Worm (Caenorhabditis elegans) whole organism, L4 larva: ENCODE measurements around the gene ceh-74.
A peak's percentile ranks its signal among the peaks of the same experiment; 100 is the strongest.

Experiments
- D1046.2 ChIP-seq: fragments of 200-800 bp; sonication (Bioruptor generic); IDR thresholded peaks from 2 replicates; pipeline ENCODE4 v1.3.6; 2022; ENCODE audit warnings: missing genetic modification characterization, missing compliant biosample characterization
- T26A8.4 ChIP-seq: fragments of 200-800 bp; sonication (Bioruptor generic); IDR thresholded peaks from 2 replicates; pipeline ENCODE4 v1.3.6; 2022; ENCODE audit warnings: missing genetic modification characterization, missing compliant biosample characterization
- Y75B8A.6 ChIP-seq: fragments of 200-800 bp; sonication (Bioruptor generic); IDR thresholded peaks from 2 replicates; pipeline ENCODE4 v1.3.6; 2022; ENCODE audit warnings: missing genetic modification reagents, missing genetic modification characterization, missing compliant biosample characterization
- aly-2 ChIP-seq: sonication (generic microtip); optimal IDR thresholded peaks from 2 replicates; lab custom pipeline; 2018; ENCODE audit warnings: missing biosample characterization, missing genetic modification characterization
- ama-1 ChIP-seq: fragments of 150-350 bp; optimal IDR thresholded peaks from 2 replicates; lab custom pipeline; 2014; ENCODE audit warnings: inconsistent platforms, mixed read lengths
- ceh-20 ChIP-seq: fragments of 200-800 bp; sonication (Bioruptor generic); IDR thresholded peaks from 2 replicates; pipeline ENCODE4 v1.3.6; 2022; ENCODE audit warnings: missing genetic modification reagents, missing genetic modification characterization, missing compliant biosample characterization
- ceh-32 ChIP-seq: sonication (generic microtip); optimal IDR thresholded peaks from 2 replicates; lab custom pipeline; 2016; ENCODE audit warnings: mild to moderate bottlenecking, missing genetic modification characterization, missing compliant biosample characterization; ENCODE audit not compliant: poor library complexity
- ceh-44 ChIP-seq: fragments of 200-800 bp; sonication (Bioruptor generic); IDR thresholded peaks from 2 replicates; pipeline ENCODE4 v1.3.6; 2022; ENCODE audit warnings: missing genetic modification reagents, missing genetic modification characterization, missing compliant biosample characterization
- ceh-62 ChIP-seq: sonication (generic microtip); optimal IDR thresholded peaks from 2 replicates; lab custom pipeline; 2017; ENCODE audit warnings: missing biosample characterization, missing genetic modification characterization
- ces-1 ChIP-seq: fragments of 150-350 bp; sonication (generic microtip); optimal IDR thresholded peaks from 4 replicates; lab custom pipeline; 2014; ENCODE audit warnings: missing biosample characterization, missing genetic modification reagents, missing genetic modification characterization
- daf-16 ChIP-seq, 3 experiments: sonication (generic microtip); optimal IDR thresholded peaks; 2 replicates each; lab custom pipeline; 2016 to 2017; ENCODE audit warnings: missing genetic modification characterization in 3 of 3, missing genetic modification reagents in 3 of 3, mild to moderate bottlenecking in 2 of 3, missing compliant biosample characterization in 2 of 3, missing biosample characterization in 1 of 3, moderate library complexity in 1 of 3
- daf-19 ChIP-seq: fragments of 200-800 bp; sonication (Bioruptor generic); conservative IDR thresholded peaks from 2 replicates; pipeline ENCODE4 v1.3.6; 2022; ENCODE audit warnings: missing genetic modification characterization, missing compliant biosample characterization
- dmd-6 ChIP-seq: fragments of 200-800 bp; sonication (Bioruptor generic); IDR thresholded peaks from 2 replicates; pipeline ENCODE4 v1.3.6; 2022; ENCODE audit warnings: missing genetic modification reagents, missing genetic modification characterization, missing compliant biosample characterization
- dmd-9 ChIP-seq: fragments of 200-800 bp; sonication (Bioruptor generic); IDR thresholded peaks from 2 replicates; pipeline ENCODE4 v1.3.6; 2022; ENCODE audit warnings: missing genetic modification reagents, missing genetic modification characterization, missing compliant biosample characterization
- dpl-1 ChIP-seq: fragments of 150-350 bp; optimal IDR thresholded peaks from 2 replicates; lab custom pipeline; 2014; ENCODE audit warnings: missing biosample characterization, missing genetic modification reagents, missing genetic modification characterization
- duxl-1 ChIP-seq: sonication (generic microtip); optimal IDR thresholded peaks from 2 replicates; lab custom pipeline; 2016; ENCODE audit warnings: mild to moderate bottlenecking, missing genetic modification characterization, moderate library complexity, missing compliant biosample characterization; ENCODE audit not compliant: poor library complexity
- dve-1 ChIP-seq: sonication (generic microtip); optimal IDR thresholded peaks from 2 replicates; lab custom pipeline; 2017; ENCODE audit warnings: antibody characterized with exemption, mild to moderate bottlenecking, missing genetic modification characterization, missing compliant biosample characterization; ENCODE audit not compliant: insufficient read depth
- fkh-10 ChIP-seq: fragments of 150-350 bp; optimal IDR thresholded peaks from 2 replicates; lab custom pipeline; 2014; ENCODE audit warnings: missing biosample characterization, missing genetic modification reagents, missing genetic modification characterization
- gei-8 ChIP-seq: fragments of 200-800 bp; sonication (Bioruptor generic); optimal IDR thresholded peaks from 2 replicates; lab custom pipeline; 2018; ENCODE audit warnings: mild to moderate bottlenecking, missing genetic modification characterization, missing compliant biosample characterization
- hif-1 ChIP-seq, 2 experiments: sonication (generic microtip); optimal IDR thresholded peaks; 2 replicates each; lab custom pipeline; 2016 to 2017; ENCODE audit warnings: missing compliant biosample characterization in 2 of 2, missing genetic modification characterization in 2 of 2, missing genetic modification reagents in 2 of 2, missing genotype in 2 of 2, mild to moderate bottlenecking in 1 of 2
- hlh-30 ChIP-seq: sonication (generic microtip); optimal IDR thresholded peaks from 2 replicates; lab custom pipeline; 2017; ENCODE audit warnings: antibody characterized with exemption, mild to moderate bottlenecking, missing genetic modification characterization, missing compliant biosample characterization; ENCODE audit not compliant: insufficient read depth
- jun-1 ChIP-seq: fragments of 150-350 bp; optimal IDR thresholded peaks from 2 replicates; lab custom pipeline; 2014; ENCODE audit warnings: missing biosample characterization, missing genetic modification reagents, missing genetic modification characterization
- lin-1 ChIP-seq: fragments of 200-800 bp; sonication (Bioruptor generic); IDR thresholded peaks from 2 replicates; pipeline ENCODE4 v1.3.6; 2022; ENCODE audit warnings: missing genetic modification reagents, missing genetic modification characterization, missing compliant biosample characterization
- lin-13 ChIP-seq: fragments of 150-350 bp; optimal IDR thresholded peaks from 2 replicates; lab custom pipeline; 2014; ENCODE audit warnings: missing biosample characterization, missing genetic modification reagents, missing genetic modification characterization
- lin-39 ChIP-seq: fragments of 150-350 bp; optimal IDR thresholded peaks from 2 replicates; lab custom pipeline; 2014; ENCODE audit warnings: missing biosample characterization, missing genetic modification reagents, missing genetic modification characterization
- lsy-2 ChIP-seq, 2 experiments: fragments of 150-350 bp in 1 of 2; sonication (generic microtip) in 1 of 2; optimal IDR thresholded peaks; 2 replicates each; lab custom pipeline; 2014 to 2017; ENCODE audit warnings: missing biosample characterization in 2 of 2, missing genetic modification characterization in 2 of 2
- madf-5 ChIP-seq, 2 experiments: fragments of 200-800 bp; sonication (Bioruptor generic); IDR thresholded peaks; 2 replicates each; pipeline ENCODE4 v1.3.6; 2022; ENCODE audit warnings: missing compliant biosample characterization in 2 of 2, missing genetic modification characterization in 2 of 2
- madf-9 ChIP-seq: fragments of 200-800 bp; sonication (Bioruptor generic); conservative IDR thresholded peaks from 2 replicates; pipeline ENCODE4 v1.3.6; 2022; ENCODE audit warnings: missing genetic modification reagents, missing genetic modification characterization, missing compliant biosample characterization
- mep-1 ChIP-seq: fragments of 150-350 bp; sonication (generic microtip); optimal IDR thresholded peaks from 3 replicates; lab custom pipeline; 2014; ENCODE audit warnings: missing biosample characterization, missing genetic modification characterization
- mxl-3 ChIP-seq: fragments of 200-800 bp; sonication (Bioruptor generic); optimal IDR thresholded peaks from 2 replicates; lab custom pipeline; 2018; ENCODE audit warnings: mild to moderate bottlenecking, missing genetic modification characterization, missing compliant biosample characterization
- nhr-111 ChIP-seq: fragments of 200-800 bp; sonication (Bioruptor generic); optimal IDR thresholded peaks from 2 replicates; lab custom pipeline; 2018; ENCODE audit warnings: mild to moderate bottlenecking, missing genetic modification characterization, missing compliant biosample characterization
- nhr-25 ChIP-seq: sonication (generic microtip); optimal IDR thresholded peaks from 2 replicates; lab custom pipeline; 2017; ENCODE audit warnings: missing genetic modification characterization, mild to moderate bottlenecking, missing compliant biosample characterization, antibody characterized with exemption, moderate library complexity, borderline replicate concordance; ENCODE audit not compliant: insufficient read depth
- nhr-28 ChIP-seq: fragments of 150-350 bp; optimal IDR thresholded peaks from 2 replicates; lab custom pipeline; 2014; ENCODE audit warnings: missing biosample characterization, missing genetic modification characterization
- nhr-48 ChIP-seq: sonication (generic microtip); optimal IDR thresholded peaks from 2 replicates; lab custom pipeline; 2016; ENCODE audit warnings: mild to moderate bottlenecking, missing genetic modification characterization, missing compliant biosample characterization
- nhr-76 ChIP-seq: fragments of 150-350 bp; optimal IDR thresholded peaks from 2 replicates; lab custom pipeline; 2014; ENCODE audit warnings: missing biosample characterization, missing genetic modification characterization
- pha-4 ChIP-seq, 2 experiments: fragments of 150-350 bp in 1 of 2; fragments of 200-800 bp in 1 of 2; sonication (Bioruptor generic) in 1 of 2; IDR thresholded peaks in 1 of 2; optimal IDR thresholded peaks in 1 of 2; 2 replicates each; pipeline versions ENCODE4 v1.3.6 to Lab custom; 2014 to 2022; ENCODE audit warnings: missing genetic modification characterization in 2 of 2, missing genetic modification reagents in 2 of 2, missing biosample characterization in 1 of 2, missing compliant biosample characterization in 1 of 2
- pqm-1 ChIP-seq: sonication (generic microtip); optimal IDR thresholded peaks from 2 replicates; lab custom pipeline; 2017; ENCODE audit warnings: missing biosample characterization, missing genetic modification characterization
- rbr-2 ChIP-seq: sonication (generic microtip); optimal IDR thresholded peaks from 2 replicates; lab custom pipeline; 2016; ENCODE audit warnings: missing genotype, missing genetic modification characterization, missing compliant biosample characterization
- saeg-2 ChIP-seq: fragments of 200-800 bp; sonication (Bioruptor generic); IDR thresholded peaks from 2 replicates; pipeline ENCODE4 v1.3.6; 2022; ENCODE audit warnings: missing genetic modification reagents, missing genetic modification characterization, missing compliant biosample characterization
- sdz-12 ChIP-seq: fragments of 200-800 bp; sonication (Bioruptor generic); optimal IDR thresholded peaks from 2 replicates; lab custom pipeline; 2018; ENCODE audit warnings: mild to moderate bottlenecking, missing genetic modification characterization, missing compliant biosample characterization
- skn-1 ChIP-seq: fragments of 150-350 bp; optimal IDR thresholded peaks from 2 replicates; lab custom pipeline; 2014; ENCODE audit warnings: missing biosample characterization, missing genetic modification characterization
- spr-1 ChIP-seq: sonication (generic microtip); optimal IDR thresholded peaks from 2 replicates; lab custom pipeline; 2016; ENCODE audit warnings: mild to moderate bottlenecking, missing genetic modification characterization, missing compliant biosample characterization
- spr-3 ChIP-seq: fragments of 200-800 bp; sonication (Bioruptor generic); optimal IDR thresholded peaks from 2 replicates; lab custom pipeline; 2018; ENCODE audit warnings: mild to moderate bottlenecking, missing genetic modification characterization, missing compliant biosample characterization
- tra-1 ChIP-seq: fragments of 200-800 bp; sonication (Bioruptor generic); IDR thresholded peaks from 2 replicates; pipeline ENCODE4 v1.3.6; 2022; ENCODE audit warnings: missing genetic modification reagents, missing genetic modification characterization, missing compliant biosample characterization
- vab-7 ChIP-seq: fragments of 200-800 bp; sonication (Bioruptor generic); IDR thresholded peaks from 2 replicates; pipeline ENCODE4 v1.3.6; 2022; ENCODE audit warnings: missing genetic modification reagents, missing genetic modification characterization, missing compliant biosample characterization
- zfp-3 ChIP-seq: fragments of 200-800 bp; sonication (Bioruptor generic); conservative IDR thresholded peaks from 2 replicates; pipeline ENCODE4 v1.3.6; 2022; ENCODE audit warnings: missing genetic modification reagents, missing genetic modification characterization, missing compliant biosample characterization

The ceh-74 gene

DNA sequence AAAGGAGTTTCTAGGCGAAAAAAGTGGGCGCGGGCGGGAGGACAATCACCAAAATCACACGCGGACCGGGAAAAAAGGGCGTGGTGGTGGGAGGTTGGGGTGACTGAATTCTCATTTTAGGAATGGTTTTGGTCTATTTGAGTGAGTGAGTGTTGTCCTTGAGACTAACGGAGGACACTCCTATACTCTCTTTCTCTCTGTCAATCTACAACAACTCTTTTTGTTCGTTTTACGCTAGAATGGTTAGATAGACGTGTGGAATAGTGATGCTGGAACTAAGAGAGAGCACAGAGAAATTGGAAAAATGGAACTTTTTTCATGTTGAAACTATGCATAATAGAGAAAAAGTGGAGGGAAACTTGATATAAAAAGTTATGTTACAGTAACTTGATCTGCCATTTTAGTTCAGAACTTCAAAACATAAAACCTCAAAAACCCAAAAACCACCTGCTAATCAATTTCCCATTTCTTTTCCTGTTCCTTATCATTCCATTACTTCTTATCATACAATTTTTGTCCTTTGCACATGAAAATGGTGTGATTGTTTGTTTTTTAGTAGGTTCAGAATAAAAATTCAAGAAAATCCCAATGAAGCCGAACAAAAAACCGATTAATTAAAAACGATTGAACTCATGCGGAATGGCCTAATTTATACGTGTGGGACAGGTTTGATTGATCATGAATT is 43.0 kb upstream of the ceh-74 start (continued):
- no peak for TF ChIP-seq nhr-76 (tag; lab: Kevin White, UChicago)
- TF ChIP-seq ceh-62 (tag; lab: Kevin White, UChicago), result no peak
- TF ChIP-seq spr-3 (GFP tag; lab: Kevin White, UChicago), result no peak
- no peak for TF ChIP-seq daf-16 (GFP tag; optimal IDR thresholded peaks at IDR 0.05; lab: Kevin White, UChicago)
- peak; percentile 58 for TF ChIP-seq daf-16 (tag; optimal IDR thresholded peaks at IDR 0.05; lab: Kevin White, UChicago)
- TF ChIP-seq rbr-2 (tag; lab: Kevin White, UChicago), result no peak
- no peak for TF ChIP-seq dpl-1
- TF ChIP-seq tra-1 (GFP tag; lab: Robert Waterston, UW), result no peak
- TF ChIP-seq daf-19 (GFP tag; lab: Robert Waterston, UW), result no peak
- peak; percentile 91 for TF ChIP-seq pqm-1
- TF ChIP-seq ceh-32, result no peak
- peak; percentile 12 for TF ChIP-seq mxl-3 (GFP tag; lab: Kevin White, UChicago)
- TF ChIP-seq skn-1 (tag; lab: Kevin White, UChicago), result no peak

- TF ChIP-seq nhr-48 (tag; lab: Kevin White, UChicago) (peak; percentile 53), lin-13 (GFP tag; lab: Kevin White, UChicago) (no peak), hif-1 (tag; optimal IDR thresholded peaks at IDR 0.05; lab: Kevin White, UChicago) (no peak), tra-1 (GFP tag; lab: Robert Waterston, UW) (no peak), sdz-12 (no peak), lin-1 (GFP tag; lab: Robert Waterston, UW) (no peak), pqm-1 (peak; percentile 39), lin-39 (no peak), saeg-2 (GFP tag; lab: Robert Waterston, UW) (no peak), ceh-44 (GFP tag; lab: Robert Waterston, UW) (no peak), fkh-10 (GFP tag; lab: Kevin White, UChicago) (no peak), nhr-28 (peak; percentile 83), zfp-3 (no peak), spr-1 (tag; lab: Kevin White, UChicago) (no peak), mep-1 (tag; lab: Kevin White, UChicago) (peak; percentile 78), pha-4 (GFP tag; IDR thresholded peaks at IDR 0.05; lab: Robert Waterston, UW) (no peak), pha-4 (tag; optimal IDR thresholded peaks at IDR 0.05; lab: Kevin White, UChicago) (peak; percentile 67), ceh-32 (no peak), vab-7 (no peak), dmd-9 (GFP tag; lab: Robert Waterston, UW) (no peak), daf-16 (GFP tag; optimal IDR thresholded peaks at IDR 0.05; lab: Kevin White, UChicago) (no peak), daf-16 (tag; optimal IDR thresholded peaks at IDR 0.05; lab: Kevin White, UChicago) (peak; percentile 34), duxl-1 (tag; lab: Kevin White, UChicago) (no peak), ceh-20 (GFP tag; lab: Robert Waterston, UW) (no peak), jun-1 (tag; lab: Kevin White, UChicago) (no peak), dve-1 (tag; lab: Kevin White, UChicago) (peak; percentile 65), ama-1 (lab: Kevin White, UChicago) (no peak), D1046.2 (GFP tag; lab: Robert Waterston, UW) (no peak), madf-9 (GFP tag; lab: Robert Waterston, UW) (no peak), nhr-111 (GFP tag; lab: Kevin White, UChicago) (no peak), Y75B8A.6 (no peak), aly-2 (tag; lab: Kevin White, UChicago) (no peak), lsy-2 (tag; optimal IDR thresholded peaks at IDR 0.05; lab: Kevin White, UChicago) (peak; percentile 33 to 69), ces-1 (no peak), nhr-25 (no peak), dmd-6 (GFP tag; lab: Robert Waterston, UW) (peak; percentile 68), gei-8 (GFP tag; lab: Kevin White, UChicago) (no peak), hlh-30 (peak; percentile 75), spr-3 (GFP tag; lab: Kevin White, UChicago) (no peak), T26A8.4 (GFP tag; lab: Robert Waterston, UW) (peak; percentile 35; the same call in 1 of the 2 replicates), madf-5 (GFP tag; IDR thresholded peaks at IDR 0.05; lab: Robert Waterston, UW) (no peak)
Observed at ce11 chrV:14136152-14136551, 41.7 kb upstream of the ceh-74 start.
